Worm (Caenorhabditis elegans): Measurements from ENCODE around the gene K12B6.9.

Gene K12B6.9

DNA sequence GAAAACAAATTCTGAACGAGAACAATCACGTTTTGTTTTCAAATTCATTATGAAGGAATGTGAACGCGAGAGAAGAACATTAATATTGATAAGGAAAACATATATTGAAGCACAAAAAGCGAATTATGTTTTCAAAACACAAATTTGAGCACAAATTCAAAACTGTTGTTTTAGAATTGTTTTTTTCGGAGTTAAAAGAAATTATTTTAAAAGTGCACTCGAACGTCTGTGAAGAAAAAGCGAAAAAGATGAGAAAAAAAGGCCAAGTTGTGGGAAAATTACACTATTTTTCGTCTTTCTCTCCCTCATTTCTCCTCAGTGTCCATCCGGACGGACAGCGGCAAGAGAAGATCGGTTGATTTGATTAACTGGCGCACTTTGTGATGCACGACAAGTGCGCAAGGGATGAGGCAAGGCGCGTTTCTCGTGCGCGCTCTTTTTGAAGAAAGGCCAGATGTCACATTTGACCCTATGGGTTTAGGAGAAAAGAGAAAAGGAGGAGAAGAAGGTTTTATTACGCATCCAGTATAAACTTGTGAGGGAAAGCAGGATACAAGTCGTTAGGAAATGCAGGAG is 25.1 kb downstream of the K12B6.9 start, which contains the start of gene mrck-1:
TSS of gene mrck-1 (minus strand) at position 51 of the 576 bp plus-strand sequence.
- no peak for TF ChIP-seq unc-62 (GFP tag; optimal IDR thresholded peaks at IDR 0.05)

DNA sequence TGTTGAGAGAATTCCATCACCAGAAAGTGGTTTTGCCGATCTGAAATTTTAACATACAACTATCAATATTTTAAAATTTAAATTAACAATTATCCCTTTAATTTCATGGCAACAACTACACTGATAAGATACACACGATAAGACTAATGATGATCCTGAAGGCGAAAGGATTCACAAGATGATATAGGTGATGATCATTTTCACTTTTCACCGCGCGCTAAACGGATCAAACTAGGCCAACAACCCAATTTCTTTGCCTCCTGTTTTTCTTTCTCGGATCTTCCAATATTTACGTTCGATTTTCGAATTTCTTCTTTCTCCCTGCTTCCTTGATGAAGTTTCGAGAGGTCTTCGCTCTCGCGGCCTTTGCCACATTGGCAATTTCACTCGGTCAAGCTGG is 33.3 kb downstream of the K12B6.9 start, which contains the start of gene K08B12.1:
TSS of gene K08B12.1 (plus strand) at position 229 of the 400 bp plus-strand sequence.
- no peak for TF ChIP-seq unc-62 (GFP tag; optimal IDR thresholded peaks at IDR 0.05)

DNA sequence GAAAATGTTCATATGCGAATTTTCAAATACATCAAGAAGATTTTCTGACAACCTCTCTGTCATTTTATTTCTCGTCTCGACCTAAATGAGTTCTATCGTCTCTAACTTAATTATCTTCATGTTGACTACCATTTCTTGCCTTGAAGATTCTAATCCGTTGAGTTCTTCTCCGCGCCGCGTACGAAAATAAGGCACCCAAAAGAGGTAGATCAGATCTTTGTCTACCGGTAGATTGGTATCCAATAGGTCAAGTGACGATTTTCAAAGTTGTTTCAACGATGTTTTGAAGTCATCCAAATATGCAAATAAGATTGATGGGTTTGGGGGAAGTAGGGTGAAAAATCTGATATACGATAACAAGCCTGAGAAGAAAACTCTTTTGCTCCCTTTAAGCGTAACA is 38.5 kb downstream of the K12B6.9 start:
- no peak for TF ChIP-seq unc-62 (GFP tag; optimal IDR thresholded peaks at IDR 0.05)

DNA sequence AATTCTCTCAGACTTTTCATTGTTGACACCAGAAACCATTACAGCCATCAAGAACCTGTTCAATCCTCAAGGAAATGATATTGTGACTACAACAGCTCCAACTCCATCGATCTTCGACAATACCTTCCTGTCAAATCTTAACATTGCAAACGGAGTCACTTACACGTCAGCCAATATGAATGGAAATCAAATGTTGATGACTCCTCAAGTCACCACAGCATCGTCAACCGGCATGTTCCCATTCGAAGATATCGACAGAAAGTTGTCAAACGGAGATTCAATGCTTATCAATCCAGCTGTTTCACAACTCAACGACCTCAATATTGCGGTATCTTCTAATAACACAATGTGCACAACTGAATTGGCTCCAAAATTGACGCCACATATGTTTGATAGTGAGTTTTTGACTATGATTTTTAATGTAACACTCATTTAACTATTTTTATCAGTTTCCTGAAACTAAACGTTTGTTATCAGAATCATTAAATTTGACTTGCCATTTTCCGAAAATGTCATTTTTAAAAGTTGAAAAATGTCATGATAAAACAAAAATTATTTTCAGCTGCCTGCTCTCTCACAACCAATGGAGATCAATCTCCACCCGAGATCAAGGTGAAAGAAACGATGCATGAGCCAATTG is 41.4 kb downstream of the K12B6.9 start:
- TF ChIP-seq unc-62 (GFP tag; optimal IDR thresholded peaks at IDR 0.05) = no peak

DNA sequence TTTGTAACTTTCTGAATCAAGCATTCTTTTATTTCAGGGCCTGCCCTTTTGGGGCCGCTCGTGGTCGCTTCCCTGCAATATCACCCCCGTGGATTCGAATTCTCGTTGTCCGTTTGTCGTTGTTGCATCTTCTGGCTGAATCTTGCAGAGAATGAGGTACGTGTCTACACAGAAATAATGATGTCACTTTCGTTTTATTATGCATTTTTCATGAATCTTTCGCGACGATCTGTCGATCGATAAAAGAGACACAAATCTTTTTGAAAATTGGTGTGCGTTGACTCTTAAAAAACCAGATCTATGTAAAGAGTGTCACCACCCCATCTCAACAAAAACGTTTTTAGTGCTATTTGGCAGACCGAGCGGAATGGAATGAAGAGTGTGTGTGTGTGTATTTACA is 43.3 kb downstream of the K12B6.9 start:
- TF ChIP-seq unc-62 (GFP tag; optimal IDR thresholded peaks at IDR 0.05) = no peak

DNA sequence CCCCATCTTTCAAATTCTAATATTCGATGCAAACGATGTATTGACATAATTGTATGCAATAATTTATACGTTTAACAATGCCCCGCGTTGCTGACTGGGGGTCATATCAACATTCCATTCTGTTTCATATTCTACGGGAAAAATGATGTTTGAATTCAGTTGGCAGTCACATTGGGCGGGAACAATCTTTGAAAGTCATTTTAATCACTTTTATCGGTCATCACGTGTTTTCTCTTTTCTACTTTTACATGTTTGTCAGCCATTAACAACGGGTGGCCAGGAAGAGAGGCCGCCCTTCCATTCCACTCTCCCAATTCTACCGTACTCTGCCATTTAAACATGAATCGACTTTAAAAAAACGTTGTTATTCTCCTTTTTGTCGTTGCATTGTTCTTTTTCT is 43.8 kb downstream of the K12B6.9 start:
- TF ChIP-seq unc-62 (GFP tag; optimal IDR thresholded peaks at IDR 0.05) = no peak

DNA sequence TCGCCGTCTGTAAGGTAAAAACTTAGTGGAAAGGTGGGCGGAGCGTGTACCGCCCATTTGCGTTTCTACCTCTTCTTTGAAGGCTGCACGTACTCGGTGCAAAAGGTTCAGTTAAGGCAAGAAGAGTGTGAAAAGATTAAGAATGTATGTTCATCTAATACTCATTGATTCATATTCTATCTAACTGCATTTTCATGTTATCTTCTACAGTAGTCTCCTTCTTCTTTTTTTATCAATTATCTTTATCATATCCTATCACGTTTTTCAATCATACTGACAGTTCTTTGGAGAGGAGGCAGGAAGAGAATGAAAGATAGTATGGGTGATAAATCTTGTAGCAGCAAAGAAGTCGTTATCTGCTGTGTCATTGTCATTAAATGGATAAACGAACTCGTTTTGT is 45.1 kb downstream of the K12B6.9 start:
- TF ChIP-seq unc-62 (GFP tag; optimal IDR thresholded peaks at IDR 0.05) = no peak

DNA sequence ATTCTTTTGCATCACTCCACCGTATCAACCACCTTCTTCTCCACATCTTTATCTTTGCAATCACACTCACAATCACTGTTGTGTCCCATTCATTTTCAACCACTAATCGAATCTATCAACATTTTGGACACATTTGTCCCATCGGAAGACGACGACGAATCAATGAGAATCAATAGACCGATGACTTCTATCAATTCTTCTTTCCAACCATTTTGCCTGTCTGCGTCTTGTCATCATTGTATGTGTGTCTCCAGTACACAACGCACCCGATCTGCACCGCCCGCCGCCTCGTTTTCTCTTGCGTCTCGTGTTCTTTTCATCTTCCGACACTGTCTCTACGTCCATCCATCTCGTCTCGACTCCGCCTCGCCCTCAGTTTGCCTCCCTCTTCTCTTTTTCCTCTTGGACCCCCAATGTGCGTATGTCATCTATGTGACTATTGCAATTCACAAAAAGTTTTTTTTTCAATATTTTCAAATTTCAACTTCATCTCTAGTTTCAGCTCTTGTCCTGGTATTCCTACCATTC is 45.9 kb downstream of the K12B6.9 start, which contains the start of gene dmd-7:
TSS of gene dmd-7 (plus strand) at position 478 of the 528 bp plus-strand sequence.
- no peak for TF ChIP-seq unc-62 (GFP tag; optimal IDR thresholded peaks at IDR 0.05)

DNA sequence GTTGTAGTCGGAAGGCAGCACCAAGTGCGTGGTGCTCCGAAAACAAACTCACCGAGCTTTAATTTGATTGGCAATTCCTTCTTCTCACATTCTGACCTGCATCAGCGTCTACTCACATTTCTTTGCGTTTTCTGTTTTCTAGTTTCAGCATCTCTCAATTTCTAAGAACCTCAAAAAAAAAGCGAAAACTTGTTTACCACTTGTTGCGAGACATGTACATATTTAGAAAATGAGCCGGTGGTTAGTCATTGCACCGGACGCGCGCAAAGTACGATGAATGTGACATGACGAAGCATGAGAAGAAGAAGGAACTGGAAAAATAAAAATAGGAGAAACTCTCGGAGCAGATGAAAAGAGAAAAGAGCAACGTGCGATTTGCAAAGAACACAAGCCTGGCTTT is 47.8 kb downstream of the K12B6.9 start:
- no peak for TF ChIP-seq unc-62 (GFP tag; optimal IDR thresholded peaks at IDR 0.05)

DNA sequence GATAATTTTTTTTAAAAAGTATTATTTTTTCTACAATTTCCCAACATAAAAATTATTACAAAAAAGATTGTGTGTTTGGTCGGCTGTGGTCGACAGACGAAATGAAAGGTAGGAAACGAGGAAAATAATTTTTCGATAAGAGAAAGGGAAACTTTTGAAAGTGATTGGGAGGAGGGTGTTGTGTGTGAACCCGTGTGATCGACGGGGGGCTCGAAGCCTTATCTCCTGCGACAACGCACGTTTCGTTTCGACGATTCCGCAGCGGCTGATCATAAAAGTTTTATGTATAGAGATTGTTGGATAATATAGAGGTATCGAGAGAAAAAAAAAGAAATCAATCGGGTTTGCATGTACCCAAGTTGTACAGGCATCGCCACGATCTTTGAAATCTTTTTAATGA is 49.2 kb downstream of the K12B6.9 start:
- no peak for TF ChIP-seq unc-62 (GFP tag; optimal IDR thresholded peaks at IDR 0.05)
